Worm (Caenorhabditis elegans): ENCODE data around the gene sdz-33.

- no peak for TF ChIP-seq snpc-4 (tag; optimal IDR thresholded peaks at IDR 0.05)
- TF ChIP-seq ZK337.2 (GFP tag; IDR thresholded peaks at IDR 0.05) = no peak
- no peak for TF ChIP-seq sdz-12 (GFP tag; optimal IDR thresholded peaks at IDR 0.05)
- no peak for TF ChIP-seq ama-1 (optimal IDR thresholded peaks at IDR 0.05)
- no peak for TF ChIP-seq egl-27 (tag; optimal IDR thresholded peaks at IDR 0.05)
- no peak for TF ChIP-seq nhr-48 (tag; optimal IDR thresholded peaks at IDR 0.05)
- TF ChIP-seq unc-39 (tag; optimal IDR thresholded peaks at IDR 0.05) = no peak
- TF ChIP-seq spr-3 (GFP tag; optimal IDR thresholded peaks at IDR 0.05) = no peak
Observed at ce11 chrIII:11949276-11949879, 42.1 kb downstream of the sdz-33 start.

Measured in whole organism, L4 larva.